Worm (Caenorhabditis elegans): ENCODE data around the gene K01A12.3.

- TF ChIP-seq ztf-26 (tag; optimal IDR thresholded peaks at IDR 0.05) (peak; percentile 73), repo-1 (tag; optimal IDR thresholded peaks at IDR 0.05) (no peak), ama-1 (optimal IDR thresholded peaks at IDR 0.05) (no peak), ama-1 (GFP tag; optimal IDR thresholded peaks at IDR 0.05) (peak in 1 of 2 experiments; percentile 67), ceh-79 (tag; optimal IDR thresholded peaks at IDR 0.05) (no peak)
These were observed 16.2 kb downstream of the K01A12.3 start for ce11 chrX:8608756-8609155.

All from whole organism, young adult.